Worm (Caenorhabditis elegans) whole organism, young adult: ENCODE data around the gene C48D1.9.

ENCODE experiments used
- F22D6.2 ChIP-seq: sonication (generic microtip); optimal IDR thresholded peaks from 2 replicates; lab custom pipeline; 2016; ENCODE audit warnings: mild to moderate bottlenecking, missing genetic modification characterization, missing compliant biosample characterization
- F23B12.7 ChIP-seq: sonication (generic microtip); optimal IDR thresholded peaks from 2 replicates; lab custom pipeline; 2017; ENCODE audit warnings: missing genetic modification characterization, mild to moderate bottlenecking, missing compliant biosample characterization, antibody characterized with exemption, moderate library complexity; ENCODE audit not compliant: insufficient read depth
- F33H1.4 ChIP-seq: fragments of 200-800 bp; sonication (Bioruptor generic); IDR thresholded peaks from 2 replicates; pipeline ENCODE4 v1.3.6; 2022; ENCODE audit warnings: missing genetic modification reagents, missing genetic modification characterization, missing compliant biosample characterization
- K12H6.12 ChIP-seq: fragments of 200-800 bp; sonication (Bioruptor generic); optimal IDR thresholded peaks from 2 replicates; lab custom pipeline; 2018; ENCODE audit warnings: mild to moderate bottlenecking, missing genetic modification characterization, missing compliant biosample characterization
- ceh-58 ChIP-seq: fragments of 200-800 bp; sonication (Bioruptor generic); IDR thresholded peaks from 2 replicates; pipeline ENCODE4 v1.3.6; 2022; ENCODE audit warnings: missing genetic modification characterization, missing compliant biosample characterization
- die-1 ChIP-seq: sonication (generic microtip); optimal IDR thresholded peaks from 2 replicates; lab custom pipeline; 2016; ENCODE audit warnings: missing genotype, mild to moderate bottlenecking, missing genetic modification characterization, missing compliant biosample characterization
- hlh-12 ChIP-seq: sonication (generic microtip); optimal IDR thresholded peaks from 2 replicates; lab custom pipeline; 2016; ENCODE audit warnings: missing genetic modification characterization, missing compliant biosample characterization
- lin-35 ChIP-seq, 3 experiments: fragments of 150-350 bp in 2 of 3; sonication (generic microtip) in 1 of 3; optimal IDR thresholded peaks; 2 replicates each; lab custom pipeline; 2014 to 2018; ENCODE audit warnings: missing biosample characterization in 3 of 3, missing genetic modification characterization in 3 of 3, missing genetic modification reagents in 3 of 3
- madf-8 ChIP-seq: fragments of 200-800 bp; sonication (Bioruptor generic); conservative IDR thresholded peaks from 2 replicates; pipeline ENCODE4 v1.3.6; 2022; ENCODE audit warnings: missing genetic modification reagents, missing genetic modification characterization, missing compliant biosample characterization
- mel-28 ChIP-seq: sonication (generic microtip); optimal IDR thresholded peaks from 2 replicates; lab custom pipeline; 2016; ENCODE audit warnings: borderline replicate concordance, mild to moderate bottlenecking, missing genetic modification characterization, missing compliant biosample characterization
- nhr-179 ChIP-seq: sonication (generic microtip); optimal IDR thresholded peaks from 2 replicates; lab custom pipeline; 2016; ENCODE audit warnings: mild to moderate bottlenecking, missing genetic modification characterization, missing compliant biosample characterization
- nhr-27 ChIP-seq: fragments of 200-800 bp; sonication (Bioruptor generic); optimal IDR thresholded peaks from 2 replicates; lab custom pipeline; 2018; ENCODE audit warnings: mild to moderate bottlenecking, missing genetic modification characterization, moderate library complexity, missing compliant biosample characterization
- snpc-1.1 ChIP-seq: sonication (generic microtip); optimal IDR thresholded peaks from 2 replicates; lab custom pipeline; 2017; ENCODE audit warnings: missing genetic modification characterization, mild to moderate bottlenecking, missing compliant biosample characterization, antibody characterized with exemption, moderate library complexity, missing genotype, missing genetic modification reagents; ENCODE audit not compliant: insufficient read depth

The C48D1.9 gene

DNA sequence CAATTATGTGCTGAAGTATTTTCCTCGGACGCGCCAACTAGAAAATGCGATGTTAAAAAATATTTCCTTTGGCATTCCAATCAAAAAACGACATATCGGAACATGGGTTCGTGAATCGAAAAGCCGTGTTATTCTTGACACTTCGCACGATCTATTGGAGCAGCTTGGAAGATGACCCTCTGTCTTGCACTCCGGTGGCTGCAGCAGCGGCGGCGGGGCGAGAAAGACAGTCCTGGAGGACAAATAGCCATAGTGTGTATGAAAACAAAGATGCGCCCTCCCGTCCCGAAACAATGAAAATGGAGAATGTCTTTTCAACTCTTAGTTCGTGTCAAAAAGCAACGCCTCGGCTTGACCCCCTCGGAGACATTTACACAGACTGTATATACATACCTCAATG is 41.9 kb downstream of the C48D1.9 start:
- TF ChIP-seq hlh-12 (tag; lab: Kevin White, UChicago), result no peak
- no peak for TF ChIP-seq nhr-179 (tag; lab: Kevin White, UChicago)
- TF ChIP-seq F22D6.2 (tag; lab: Kevin White, UChicago), result no peak
- no peak for TF ChIP-seq mel-28
- TF ChIP-seq F23B12.7 (tag; lab: Kevin White, UChicago), result no peak
- TF ChIP-seq nhr-27 (tag; lab: Kevin White, UChicago), result no peak
- TF ChIP-seq snpc-1.1 (tag; lab: Kevin White, UChicago), result no peak

DNA sequence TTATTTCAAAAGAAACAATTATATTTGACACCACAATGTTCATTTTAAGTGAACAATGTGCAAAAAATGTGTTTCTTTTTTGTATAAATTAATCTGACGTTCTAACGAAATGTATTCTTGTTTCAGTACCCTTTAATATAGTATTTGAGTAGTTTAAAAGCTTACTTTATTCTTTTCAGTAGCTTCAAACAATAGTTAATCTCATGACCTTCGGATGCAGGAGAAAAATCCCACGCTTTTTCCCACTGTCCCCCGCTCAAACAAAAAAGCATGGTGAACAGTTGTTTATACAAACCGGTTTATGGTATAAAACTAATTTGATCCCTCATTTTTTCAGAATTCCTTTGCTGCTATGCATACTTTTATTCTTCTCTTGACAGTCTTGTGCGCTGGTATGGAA is 44.3 kb downstream of the C48D1.9 start, which contains the start of gene scl-14:
Gene scl-14 (plus strand): TSS at position 301 of the 400 bp plus-strand sequence.
- TF ChIP-seq F33H1.4 (GFP tag; lab: Robert Waterston, UW) (no peak), lin-35 (GFP tag; optimal IDR thresholded peaks at IDR 0.05; lab: Kevin White, UChicago) (no peak), die-1 (no peak), ceh-58 (no peak), madf-8 (GFP tag; lab: Robert Waterston, UW) (no peak), K12H6.12 (tag; lab: Kevin White, UChicago) (no peak)
